Worm (Caenorhabditis elegans) whole organism, late embryonic: ENCODE data around the gene acr-3.
A peak's percentile ranks its signal among the peaks of the same experiment; 100 is the strongest.

ENCODE experiments used
- C38D4.7 ChIP-seq: fragments of 200-800 bp; sonication (Bioruptor generic); optimal IDR thresholded peaks from 2 replicates; lab custom pipeline; 2018; ENCODE audit warnings: mild to moderate bottlenecking, missing genetic modification characterization, moderate library complexity, missing compliant biosample characterization
- F13H6.1 ChIP-seq: sonication (generic microtip); optimal IDR thresholded peaks from 2 replicates; lab custom pipeline; 2016; ENCODE audit warnings: missing genetic modification characterization, missing compliant biosample characterization
- ahr-1 ChIP-seq: sonication (generic microtip); optimal IDR thresholded peaks from 2 replicates; lab custom pipeline; 2016; ENCODE audit warnings: missing genetic modification characterization, missing compliant biosample characterization
- ceh-14 ChIP-seq: sonication (generic microtip); optimal IDR thresholded peaks from 2 replicates; lab custom pipeline; 2016; ENCODE audit warnings: missing genotype, missing genetic modification characterization, missing compliant biosample characterization
- dmd-4 ChIP-seq: sonication (generic microtip); optimal IDR thresholded peaks from 2 replicates; lab custom pipeline; 2016; ENCODE audit warnings: borderline replicate concordance, missing genetic modification characterization, missing compliant biosample characterization
- ets-4 ChIP-seq: sonication (generic microtip); optimal IDR thresholded peaks from 2 replicates; lab custom pipeline; 2016; ENCODE audit warnings: missing genetic modification characterization, missing compliant biosample characterization
- fax-1 ChIP-seq: sonication (generic microtip); optimal IDR thresholded peaks from 2 replicates; lab custom pipeline; 2016; ENCODE audit warnings: missing genotype, missing genetic modification characterization, missing compliant biosample characterization
- fkh-10 ChIP-seq: fragments of 150-350 bp; optimal IDR thresholded peaks from 2 replicates; lab custom pipeline; 2014; ENCODE audit warnings: missing biosample characterization, missing genetic modification reagents, missing genetic modification characterization
- hlh-30 ChIP-seq: sonication (generic microtip); optimal IDR thresholded peaks from 2 replicates; lab custom pipeline; 2017; ENCODE audit warnings: antibody characterized with exemption, missing genetic modification characterization, missing compliant biosample characterization; ENCODE audit not compliant: insufficient read depth
- nfya-1 ChIP-seq: sonication (generic microtip); optimal IDR thresholded peaks from 2 replicates; lab custom pipeline; 2017; ENCODE audit warnings: missing genetic modification characterization, mild to moderate bottlenecking, missing compliant biosample characterization, antibody characterized with exemption, moderate library complexity
- nhr-11 ChIP-seq: fragments of 150-350 bp; optimal IDR thresholded peaks from 2 replicates; lab custom pipeline; 2014; ENCODE audit warnings: missing biosample characterization, missing genetic modification characterization
- pros-1 ChIP-seq: fragments of 150-350 bp; optimal IDR thresholded peaks from 2 replicates; lab custom pipeline; 2014; ENCODE audit warnings: missing biosample characterization, missing genetic modification reagents, missing genetic modification characterization
- sox-4 ChIP-seq: sonication (generic microtip); optimal IDR thresholded peaks from 2 replicates; lab custom pipeline; 2017; ENCODE audit warnings: mild to moderate bottlenecking, missing genetic modification characterization, inconsistent platforms, missing compliant biosample characterization
- unc-42 ChIP-seq: sonication (generic microtip); optimal IDR thresholded peaks from 2 replicates; lab custom pipeline; 2016; ENCODE audit warnings: missing genotype, missing genetic modification characterization, missing compliant biosample characterization

ce11 chrX:6743853-6744346, 34.6 kb downstream of the acr-3 start:
- TF ChIP-seq nfya-1 (tag; lab: Kevin White, UChicago) (peak; percentile 43), fkh-10 (GFP tag; lab: Kevin White, UChicago) (no peak), dmd-4 (tag; lab: Kevin White, UChicago) (no peak), F13H6.1 (tag; lab: Kevin White, UChicago) (peak; percentile 18), nhr-11 (tag; lab: Kevin White, UChicago) (no peak), pros-1 (tag; lab: Kevin White, UChicago) (no peak), ahr-1 (tag; lab: Kevin White, UChicago) (no peak), C38D4.7 (GFP tag; lab: Kevin White, UChicago) (no peak), unc-42 (no peak), sox-4 (tag; lab: Kevin White, UChicago) (no peak), ets-4 (no peak), hlh-30 (peak; percentile 89), ceh-14 (tag; lab: Kevin White, UChicago) (no peak), fax-1 (tag; lab: Kevin White, UChicago) (no peak)
